Fruit fly (Drosophila melanogaster) S2 (cell line): ENCODE measurements around the gene Mp.

ENCODE experiments used
- CG8478 ChIP-seq: fragments of >200 bp; optimal IDR thresholded peaks from 2 replicates; lab custom pipeline; 2018
- CTCF ChIP-seq, 2 experiments: fragments of >200 bp; optimal IDR thresholded peaks; 2 replicates each; lab custom pipeline; 2018

dm6 chr3L:7087347-7087746 lies 88.7 kb downstream of the Mp start:
- no peak for TF ChIP-seq CG8478 (lab: Kevin White, UChicago)
- TF ChIP-seq CTCF (optimal IDR thresholded peaks at IDR 0.05; lab: Kevin White, UChicago): no peak
